Worm (Caenorhabditis elegans): ENCODE measurements around the gene R07B7.9.

DNA sequence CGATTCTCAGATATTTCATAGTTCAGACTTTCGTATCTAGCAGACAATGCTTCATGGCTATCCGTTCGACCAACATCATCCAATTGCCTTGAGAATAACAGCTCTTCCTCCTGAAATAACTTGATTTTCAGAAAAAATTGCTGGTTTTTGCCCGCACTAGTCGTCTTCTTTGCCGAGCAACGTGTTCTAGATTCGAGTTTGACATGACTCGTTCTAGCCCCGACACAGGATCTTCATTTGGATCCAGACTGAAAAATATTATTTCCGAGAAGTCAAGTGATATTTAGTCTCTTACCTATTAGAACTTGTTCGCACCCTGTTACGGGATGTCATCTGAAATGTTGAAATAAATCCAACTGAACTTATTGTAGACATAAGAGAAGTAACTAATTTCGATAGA lies 17.1 kb downstream of the R07B7.9 start, which contains the start of gene clh-6:
- TF ChIP-seq B0310.2 (tag; optimal IDR thresholded peaks at IDR 0.05) (no peak), scrt-1 (GFP tag; IDR thresholded peaks at IDR 0.05) (no peak), ceh-13 (GFP tag; optimal IDR thresholded peaks at IDR 0.05) (no peak), ama-1 (optimal IDR thresholded peaks at IDR 0.05) (peak; percentile 79), pes-1 (GFP tag; IDR thresholded peaks at IDR 0.05) (no peak), sea-1 (GFP tag; conservative IDR thresholded peaks at IDR 0.05) (no peak), tbx-37 (GFP tag; conservative IDR thresholded peaks at IDR 0.05) (no peak), flt-1 (GFP tag; IDR thresholded peaks at IDR 0.05) (no peak), ceh-36 (tag; optimal IDR thresholded peaks at IDR 0.05) (no peak), F13C5.2 (tag; optimal IDR thresholded peaks at IDR 0.05) (no peak), hmg-4 (GFP tag; optimal IDR thresholded peaks at IDR 0.05) (no peak), hmbx-1 (tag; optimal IDR thresholded peaks at IDR 0.05) (no peak), aly-1 (tag; optimal IDR thresholded peaks at IDR 0.05) (no peak)
